Fruit fly (Drosophila melanogaster): ENCODE measurements around the gene CG5646.

Gene CG5646

DNA sequence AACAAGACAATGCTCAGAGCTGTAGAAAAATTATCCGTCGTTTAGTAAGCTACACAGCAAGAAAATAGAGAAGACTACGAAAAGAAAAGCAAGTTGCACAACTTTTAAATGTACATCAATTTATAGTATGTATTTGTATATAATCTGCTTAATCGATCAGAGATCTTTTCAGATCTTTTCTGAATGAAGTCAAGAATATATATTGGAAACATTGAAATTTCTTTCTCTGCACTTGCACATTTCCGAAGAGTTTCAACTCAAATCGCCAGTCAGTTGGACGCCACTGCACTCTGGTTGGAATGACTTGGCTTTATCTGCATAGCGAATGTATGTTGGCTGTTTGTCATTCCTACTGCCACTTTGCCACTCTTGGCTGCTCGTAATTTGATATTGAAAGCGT lies 7.2 kb downstream of the CG5646 start (continued):
- no peak for TF ChIP-seq CG4328 (GFP tag; optimal IDR thresholded peaks at IDR 0.05)
- TF ChIP-seq CG7745 (tag; optimal IDR thresholded peaks at IDR 0.05), result no peak
- no peak for TF ChIP-seq insv (GFP tag; optimal IDR thresholded peaks at IDR 0.05)
- TF ChIP-seq CG17359 (tag; optimal IDR thresholded peaks at IDR 0.05), result peak; percentile 70
- TF ChIP-seq CG3838 (GFP tag; optimal IDR thresholded peaks at IDR 0.05), result no peak
- no peak for TF ChIP-seq dimm (GFP tag; IDR thresholded peaks at IDR 0.05)
- TF ChIP-seq CG10543 (GFP tag; optimal IDR thresholded peaks at IDR 0.05), result no peak
- peak; percentile 91 for TF ChIP-seq sens (GFP tag)
- TF ChIP-seq CG2199 (GFP tag; IDR thresholded peaks at IDR 0.05), result no peak
- peak; percentile 68 for TF ChIP-seq CG10366 (GFP tag; IDR thresholded peaks at IDR 0.05)
- TF ChIP-seq CrebB (tag; optimal IDR thresholded peaks at IDR 0.05), result no peak
- TF ChIP-seq CG9215 (GFP tag; IDR thresholded peaks at IDR 0.05), result no peak
- no peak for TF ChIP-seq sna (GFP tag; IDR thresholded peaks at IDR 0.05; ENCODE audit: partially characterized antibody)
- no peak for TF ChIP-seq CG6175 (GFP tag; IDR thresholded peaks at IDR 0.05)
- no peak for TF ChIP-seq cad (GFP tag; optimal IDR thresholded peaks at IDR 0.05)
- no peak for TF ChIP-seq stc (GFP tag; IDR thresholded peaks at IDR 0.05)
- no peak for TF ChIP-seq D (optimal IDR thresholded peaks at IDR 0.05)
- TF ChIP-seq D (GFP tag; optimal IDR thresholded peaks at IDR 0.05), result peak; percentile 27
- TF ChIP-seq ftz-f1 (GFP tag; optimal IDR thresholded peaks at IDR 0.05), result no peak
- no peak for TF ChIP-seq CG11093 (GFP tag; IDR thresholded peaks at IDR 0.05)
- TF ChIP-seq dmrt99B (tag; optimal IDR thresholded peaks at IDR 0.05), result no peak
- TF ChIP-seq sr (GFP tag; IDR thresholded peaks at IDR 0.05), result no peak
- TF ChIP-seq YL-1 (GFP tag; optimal IDR thresholded peaks at IDR 0.05), result no peak
- no peak for TF ChIP-seq MESR4 (GFP tag; optimal IDR thresholded peaks at IDR 0.05)
- TF ChIP-seq CG9437 (GFP tag; optimal IDR thresholded peaks at IDR 0.05), result peak; percentile 2
- no peak for TF ChIP-seq CG4617 (GFP tag; optimal IDR thresholded peaks at IDR 0.05; ENCODE audit: borderline replicate concordance)
- no peak for TF ChIP-seq HLH4C (GFP tag; IDR thresholded peaks at IDR 0.05; ENCODE audit: partially characterized antibody)
- no peak for TF ChIP-seq Hmr (GFP tag; optimal IDR thresholded peaks at IDR 0.05)
- peak; percentile 91 for TF ChIP-seq Drgx (GFP tag; IDR thresholded peaks at IDR 0.05)
- TF ChIP-seq Blimp-1 (GFP tag; optimal IDR thresholded peaks at IDR 0.05), result peak; percentile 67
- TF ChIP-seq fru (optimal IDR thresholded peaks at IDR 0.05), result no peak
- TF ChIP-seq CG17829 (tag; optimal IDR thresholded peaks at IDR 0.05), result peak; percentile 65
- TF ChIP-seq Ravus (GFP tag; IDR thresholded peaks at IDR 0.05), result no peak
- no peak for TF ChIP-seq Atf3 (GFP tag; optimal IDR thresholded peaks at IDR 0.05)
- peak; percentile 50 for TF ChIP-seq ap (GFP tag; IDR thresholded peaks at IDR 0.05)
- no peak for TF ChIP-seq CG17612 (GFP tag; IDR thresholded peaks at IDR 0.05)
- no peak for TF ChIP-seq CG43689 (GFP tag; IDR thresholded peaks at IDR 0.05)
- no peak for TF ChIP-seq odd (GFP tag; optimal IDR thresholded peaks at IDR 0.05)
- TF ChIP-seq nau (GFP tag; optimal IDR thresholded peaks at IDR 0.05), result no peak
- 0 out of 2 replicates have a peak, but pooled peaks have one; percentile 45 for TF ChIP-seq Awh (GFP tag; IDR thresholded peaks at IDR 0.05)
- TF ChIP-seq sug (tag; optimal IDR thresholded peaks at IDR 0.05), result no peak
- no peak for TF ChIP-seq CG33557 (GFP tag; optimal IDR thresholded peaks at IDR 0.05)
- TF ChIP-seq lilli (GFP tag; optimal IDR thresholded peaks at IDR 0.05), result peak; percentile 29
- no peak for TF ChIP-seq CG11696 (GFP tag; IDR thresholded peaks at IDR 0.05)
- TF ChIP-seq CG31365 (tag; optimal IDR thresholded peaks at IDR 0.05), result no peak
- no peak for TF ChIP-seq ato (GFP tag; IDR thresholded peaks at IDR 0.05; ENCODE audit: partially characterized antibody)
- TF ChIP-seq CG10209 (GFP tag; optimal IDR thresholded peaks at IDR 0.05), result peak; percentile 10
- no peak for TF ChIP-seq CG4707 (GFP tag; optimal IDR thresholded peaks at IDR 0.05)
- TF ChIP-seq Xbp1 (GFP tag; optimal IDR thresholded peaks at IDR 0.05), result peak; percentile 59
- peak; percentile 52 for TF ChIP-seq CG13424 (tag; optimal IDR thresholded peaks at IDR 0.05)
- TF ChIP-seq Hsf (GFP tag; optimal IDR thresholded peaks at IDR 0.05), result peak; percentile 26
- no peak for TF ChIP-seq Dfd (GFP tag; optimal IDR thresholded peaks at IDR 0.05)
- no peak for TF ChIP-seq Antp (GFP tag; optimal IDR thresholded peaks at IDR 0.05)

All from whole organism, embryonic.